Worm (Caenorhabditis elegans): ENCODE results near the gene vps-16.

- TF ChIP-seq egl-5 (tag; optimal IDR thresholded peaks at IDR 0.05): no peak
- no peak for TF ChIP-seq ztf-11 (tag; optimal IDR thresholded peaks at IDR 0.05)
- no peak for TF ChIP-seq mdl-1 (tag; optimal IDR thresholded peaks at IDR 0.05)
- no peak for TF ChIP-seq ama-1 (optimal IDR thresholded peaks at IDR 0.05)
- no peak for TF ChIP-seq fkh-10 (GFP tag; optimal IDR thresholded peaks at IDR 0.05)
- no peak for TF ChIP-seq elt-2 (tag; optimal IDR thresholded peaks at IDR 0.05)
- no peak for TF ChIP-seq aly-2 (tag; optimal IDR thresholded peaks at IDR 0.05)
- TF ChIP-seq skn-1 (tag; optimal IDR thresholded peaks at IDR 0.05): no peak
- no peak for TF ChIP-seq ceh-16 (tag; optimal IDR thresholded peaks at IDR 0.05)
- no peak for TF ChIP-seq nhr-77 (tag; optimal IDR thresholded peaks at IDR 0.05)
- TF ChIP-seq unc-62 (GFP tag; optimal IDR thresholded peaks at IDR 0.05): no peak
- TF ChIP-seq fos-1 (tag; optimal IDR thresholded peaks at IDR 0.05): no peak
- TF ChIP-seq nhr-11 (tag; optimal IDR thresholded peaks at IDR 0.05): no peak
- no peak for TF ChIP-seq unc-39 (tag; optimal IDR thresholded peaks at IDR 0.05)
Measured at ce11 chrIII:6450596-6450995, 17.6 kb downstream of the vps-16 start, which contains the start of gene T26A5.6.
